Fruit fly (Drosophila melanogaster): Measurements from ENCODE around the gene Svil.

- TF ChIP-seq ss (GFP tag; optimal IDR thresholded peaks at IDR 0.05), result peak; percentile 92 to 97
- TF ChIP-seq Sox102F (GFP tag; optimal IDR thresholded peaks at IDR 0.05), result peak; percentile 99
- peak; percentile 94 for TF ChIP-seq Blimp-1 (GFP tag; optimal IDR thresholded peaks at IDR 0.05)
- TF ChIP-seq CG6808 (GFP tag; optimal IDR thresholded peaks at IDR 0.05), result peak; percentile 96
- peak; percentile 99 for TF ChIP-seq cyc (GFP tag; optimal IDR thresholded peaks at IDR 0.05)
- TF ChIP-seq vri (GFP tag; optimal IDR thresholded peaks at IDR 0.05), result peak; percentile 98
- TF ChIP-seq Eip93F (GFP tag; optimal IDR thresholded peaks at IDR 0.05), result peak; percentile 98
- TF ChIP-seq eg (GFP tag; IDR thresholded peaks at IDR 0.05), result peak; percentile 100
Observed at dm6 chr3L:2373421-2374043, 3.9 kb upstream of the Svil start, which contains the start of the genes mRpL23 and CG9004.
